Fruit fly (Drosophila melanogaster) whole organism, embryonic: ENCODE results near the gene Rich.

Experiments used
- Antp ChIP-seq: fragments of 200-800 bp; sonication (Bioruptor generic); optimal IDR thresholded peaks from 3 replicates; lab custom pipeline; 2016; ENCODE audit warnings: missing biosample characterization, missing genetic modification characterization
- Awh ChIP-seq: fragments of 200-800 bp; sonication (Bioruptor generic); IDR thresholded peaks from 2 replicates; pipeline ENCODE4, ENCODE4 v1.3.6; 2022; ENCODE audit warnings: missing biosample characterization, missing genetic modification characterization
- CG11093 ChIP-seq: fragments of 200-800 bp; sonication (Bioruptor generic); IDR thresholded peaks from 3 replicates; pipeline ENCODE4 v1.3.6; 2022; ENCODE audit warnings: missing biosample characterization, missing genetic modification characterization
- CG13775 ChIP-seq: fragments of 200-800 bp; sonication (Bioruptor generic); optimal IDR thresholded peaks from 3 replicates; lab custom pipeline; 2017; ENCODE audit warnings: missing biosample characterization, mild to moderate bottlenecking, missing genetic modification characterization
- CG14050 ChIP-seq: fragments of 200-800 bp; sonication (Bioruptor generic); IDR thresholded peaks from 3 replicates; pipeline ENCODE4 v1.3.6; 2022; ENCODE audit warnings: missing biosample characterization, missing genetic modification characterization
- CG15011 ChIP-seq: fragments of 200-800 bp; sonication (Bioruptor generic); optimal IDR thresholded peaks from 3 replicates; lab custom pipeline; 2018; ENCODE audit warnings: missing biosample characterization, mild to moderate bottlenecking, missing genetic modification characterization
- CG1529 ChIP-seq: fragments of 200-800 bp; sonication (Bioruptor generic); optimal IDR thresholded peaks from 3 replicates; lab custom pipeline; 2018; ENCODE audit warnings: missing biosample characterization, missing genetic modification characterization
- CG17328 ChIP-seq: fragments of 200-800 bp; sonication (Bioruptor generic); IDR thresholded peaks from 2 replicates; pipeline ENCODE4 v1.3.6; 2022; ENCODE audit warnings: missing biosample characterization, missing genetic modification characterization
- CG17829 ChIP-seq: fragments of 200-800 bp; optimal IDR thresholded peaks from 2 replicates; lab custom pipeline; 2019; ENCODE audit warnings: missing biosample characterization, mild to moderate bottlenecking, missing genetic modification characterization, moderate library complexity
- CG18619 ChIP-seq: fragments of 200-800 bp; sonication (Bioruptor generic); optimal IDR thresholded peaks from 3 replicates; lab custom pipeline; 2017; ENCODE audit warnings: missing biosample characterization, mild to moderate bottlenecking, missing genetic modification characterization
- CG2120 ChIP-seq: fragments of 200-800 bp; sonication (Bioruptor generic); optimal IDR thresholded peaks from 3 replicates; lab custom pipeline; 2016; ENCODE audit warnings: missing biosample characterization, missing genetic modification characterization
- CG2875 ChIP-seq: fragments of 200-800 bp; sonication (Bioruptor generic); optimal IDR thresholded peaks from 2 replicates; lab custom pipeline; 2017; ENCODE audit warnings: missing biosample characterization, mild to moderate bottlenecking, missing genetic modification characterization, missing genetic modification reagents
- CG30403 ChIP-seq: fragments of 200-800 bp; sonication (Bioruptor generic); optimal IDR thresholded peaks from 3 replicates; lab custom pipeline; 2016; ENCODE audit warnings: missing biosample characterization, missing genetic modification characterization
- CG30431 ChIP-seq: fragments of 200-800 bp; sonication (Bioruptor generic); optimal IDR thresholded peaks from 2 replicates; lab custom pipeline; 2017; ENCODE audit warnings: missing biosample characterization, missing genetic modification characterization
- CG31224 ChIP-seq: fragments of 200-800 bp; sonication (Bioruptor generic); IDR thresholded peaks from 2 replicates; pipeline ENCODE4 v1.3.6; 2022; ENCODE audit warnings: missing biosample characterization, missing genetic modification characterization
- CG32767 ChIP-seq: fragments of 200-800 bp; sonication (Bioruptor generic); IDR thresholded peaks from 2 replicates; pipeline ENCODE4 v1.3.6; 2022; ENCODE audit warnings: missing biosample characterization, missing genetic modification characterization
- CG4707 ChIP-seq: fragments of 200-800 bp; sonication (Bioruptor generic); optimal IDR thresholded peaks from 2 replicates; lab custom pipeline; 2018; ENCODE audit warnings: missing biosample characterization, mild to moderate bottlenecking, missing genetic modification characterization, moderate library complexity
- CG6175 ChIP-seq: fragments of 200-800 bp; sonication (Bioruptor generic); IDR thresholded peaks from 3 replicates; pipeline ENCODE4 v1.3.6; 2022; ENCODE audit warnings: missing biosample characterization, missing genetic modification characterization
- CG7786 ChIP-seq: fragments of 200-800 bp; sonication (Bioruptor generic); optimal IDR thresholded peaks from 2 replicates; lab custom pipeline; 2016; ENCODE audit warnings: missing biosample characterization, missing genetic modification characterization
- CG9817 ChIP-seq: fragments of 200-800 bp; sonication (Bioruptor generic); optimal IDR thresholded peaks from 2 replicates; lab custom pipeline; 2018; ENCODE audit warnings: missing biosample characterization, mild to moderate bottlenecking, missing genetic modification characterization, moderate library complexity
- CG9876 ChIP-seq: fragments of 200-800 bp; sonication (Bioruptor generic); optimal IDR thresholded peaks from 2 replicates; lab custom pipeline; 2016; ENCODE audit warnings: missing biosample characterization, missing genetic modification characterization
- Dad ChIP-seq: fragments of 200-800 bp; sonication (Bioruptor generic); optimal IDR thresholded peaks from 3 replicates; lab custom pipeline; 2016; ENCODE audit warnings: missing biosample characterization, missing genetic modification characterization
- Dll ChIP-seq: fragments of 200-800 bp; sonication (Bioruptor generic); IDR thresholded peaks from 4 replicates; pipeline ENCODE4 v1.3.6; 2022; ENCODE audit warnings: missing biosample characterization, missing genetic modification characterization; ENCODE audit not compliant: partially characterized antibody
- Fer2 ChIP-seq: fragments of 200-800 bp; sonication (Bioruptor generic); optimal IDR thresholded peaks from 2 replicates; lab custom pipeline; 2018; ENCODE audit warnings: missing biosample characterization, mild to moderate bottlenecking, missing genetic modification characterization, moderate library complexity
- H15 ChIP-seq: fragments of 200-800 bp; sonication (Bioruptor generic); IDR thresholded peaks from 3 replicates; pipeline ENCODE4 v1.3.6; 2022; ENCODE audit warnings: missing biosample characterization, missing genetic modification characterization
- HLH54F ChIP-seq: fragments of 200-800 bp; sonication (Bioruptor generic); optimal IDR thresholded peaks from 3 replicates; lab custom pipeline; 2016; ENCODE audit warnings: missing biosample characterization, missing genetic modification characterization
- Lim3 ChIP-seq: fragments of 200-800 bp; sonication (Bioruptor generic); IDR thresholded peaks from 2 replicates; pipeline ENCODE4 v1.3.6; 2022; ENCODE audit warnings: missing biosample characterization, missing genetic modification characterization
- Max ChIP-seq: fragments of 200-800 bp; sonication (Bioruptor generic); optimal IDR thresholded peaks from 2 replicates; lab custom pipeline; 2016; ENCODE audit warnings: missing biosample characterization, mild to moderate bottlenecking, missing genetic modification characterization
- Oli ChIP-seq: fragments of 200-800 bp; sonication (Bioruptor generic); optimal IDR thresholded peaks from 2 replicates; lab custom pipeline; 2018; ENCODE audit warnings: missing biosample characterization, mild to moderate bottlenecking, missing genetic modification characterization, moderate library complexity
- Optix ChIP-seq: fragments of 200-800 bp; sonication (Bioruptor generic); IDR thresholded peaks from 3 replicates; pipeline ENCODE4 v1.3.6; 2022; ENCODE audit warnings: missing biosample characterization, missing genetic modification characterization
- ase ChIP-seq: fragments of 200-800 bp; sonication (Bioruptor generic); IDR thresholded peaks from 3 replicates; pipeline ENCODE4 v1.3.6; 2022; ENCODE audit warnings: missing biosample characterization, missing genetic modification characterization
- chn ChIP-seq: fragments of 200-800 bp; sonication (Bioruptor generic); optimal IDR thresholded peaks from 2 replicates; lab custom pipeline; 2016; ENCODE audit warnings: missing biosample characterization, missing genetic modification characterization
- dysf ChIP-seq: fragments of 200-800 bp; sonication (Bioruptor generic); IDR thresholded peaks from 3 replicates; pipeline ENCODE4 v1.3.6; 2022; ENCODE audit warnings: missing biosample characterization, missing genetic modification characterization
- ewg ChIP-seq: fragments of 200-800 bp; sonication (Bioruptor generic); optimal IDR thresholded peaks from 3 replicates; lab custom pipeline; 2017; ENCODE audit warnings: mild to moderate bottlenecking, missing biosample characterization, missing genetic modification reagents, missing genetic modification characterization
- gsb ChIP-seq: fragments of 200-800 bp; sonication (Bioruptor generic); IDR thresholded peaks from 2 replicates; pipeline ENCODE4 v1.3.6; 2022; ENCODE audit warnings: missing biosample characterization, missing genetic modification characterization
- kay ChIP-seq: fragments of 200-800 bp; sonication (Bioruptor generic); optimal IDR thresholded peaks from 2 replicates; lab custom pipeline; 2016; ENCODE audit warnings: missing biosample characterization, missing genetic modification characterization
- ken ChIP-seq: fragments of 200-800 bp; sonication (Bioruptor generic); IDR thresholded peaks from 3 replicates; pipeline ENCODE4 v1.3.6; 2022; ENCODE audit warnings: missing biosample characterization, missing genetic modification characterization
- lab ChIP-seq: fragments of 200-800 bp; sonication (Bioruptor generic); optimal IDR thresholded peaks from 3 replicates; lab custom pipeline; 2017; ENCODE audit warnings: missing biosample characterization, missing genetic modification characterization, mild to moderate bottlenecking, moderate library complexity, missing genetic modification reagents
- mam ChIP-seq: fragments of 200-800 bp; sonication (Bioruptor generic); optimal IDR thresholded peaks from 3 replicates; lab custom pipeline; 2016; ENCODE audit warnings: missing biosample characterization, missing genetic modification characterization
- oc ChIP-seq: fragments of 200-800 bp; sonication (Bioruptor generic); optimal IDR thresholded peaks from 2 replicates; lab custom pipeline; 2018; ENCODE audit warnings: missing biosample characterization, mild to moderate bottlenecking, missing genetic modification characterization, moderate library complexity
- pan ChIP-seq, 4 experiments: fragments of >200 bp in 3 of 4; fragments of 200-800 bp in 1 of 4; sonication (Bioruptor generic) in 1 of 4; optimal IDR thresholded peaks in 3 of 4; IDR thresholded peaks in 1 of 4; 2 replicates each; pipeline versions ENCODE4 v1.3.6 to Lab custom; 2017 to 2022; ENCODE audit warnings: missing biosample characterization in 2 of 4, missing genetic modification characterization in 2 of 4, mixed read lengths in 1 of 4
- pnt ChIP-seq: fragments of 200-800 bp; sonication (Bioruptor generic); optimal IDR thresholded peaks from 3 replicates; lab custom pipeline; 2016; ENCODE audit warnings: missing biosample characterization, missing genetic modification characterization
- ranshi ChIP-seq: fragments of 200-800 bp; sonication (Bioruptor generic); IDR thresholded peaks from 2 replicates; pipeline ENCODE4 v1.3.6; 2022; ENCODE audit warnings: missing biosample characterization, missing genetic modification characterization
- sc ChIP-seq, 3 experiments: fragments of >200 bp in 2 of 3; fragments of 200-800 bp in 1 of 3; sonication (Bioruptor generic) in 1 of 3; optimal IDR thresholded peaks; 2 replicates in 2 of 3; 3 replicates in 1 of 3; lab custom pipeline; 2017; ENCODE audit warnings: mild to moderate bottlenecking in 1 of 3, missing biosample characterization in 1 of 3, missing genetic modification characterization in 1 of 3, missing genetic modification reagents in 1 of 3
- sens-2 ChIP-seq: fragments of 200-800 bp; sonication (Bioruptor generic); IDR thresholded peaks from 2 replicates; pipeline ENCODE4 v1.3.6; 2022; ENCODE audit warnings: missing biosample characterization, missing genetic modification characterization
- ssp ChIP-seq: fragments of 200-800 bp; sonication (Bioruptor generic); IDR thresholded peaks from 2 replicates; pipeline ENCODE4 v1.3.6; 2022; ENCODE audit warnings: missing biosample characterization, missing genetic modification characterization
- tgo ChIP-seq: fragments of 200-800 bp; sonication (Bioruptor generic); IDR thresholded peaks from 3 replicates; pipeline ENCODE4 v1.3.6; 2022; ENCODE audit warnings: missing biosample characterization, missing genetic modification characterization
- trem ChIP-seq: fragments of 200-800 bp; optimal IDR thresholded peaks from 3 replicates; lab custom pipeline; 2019; ENCODE audit warnings: missing biosample characterization, mild to moderate bottlenecking, missing genetic modification characterization, moderate library complexity
- zfh1 ChIP-seq: fragments of 200-800 bp; sonication (Bioruptor generic); IDR thresholded peaks from 3 replicates; pipeline ENCODE4 v1.3.6; 2022; ENCODE audit warnings: missing biosample characterization, missing genetic modification characterization

The Rich gene

dm6 chr3L:22277186-22277585 lies 14.5 kb upstream of the Rich start (continued):
- peak; percentile 57; the same call in 2 of the 3 replicates for TF ChIP-seq zfh1
- peak; percentile 31 for TF ChIP-seq mam (GFP tag; lab: Kevin White, UChicago)
- peak; percentile 61 for TF ChIP-seq Oli (tag; lab: Kevin White, UChicago)
- TF ChIP-seq kay (GFP tag; lab: Kevin White, UChicago): no peak
- TF ChIP-seq Fer2 (tag; lab: Kevin White, UChicago): no peak
- 0 out of 2 replicates have a peak, but pooled peaks have one; percentile 14 for TF ChIP-seq Awh (GFP tag; lab: Robert Waterston, UW)
- peak; percentile 37; the same call in 1 of the 2 replicates for TF ChIP-seq CG17328 (GFP tag; lab: Robert Waterston, UW)
- TF ChIP-seq Antp (GFP tag; lab: Kevin White, UChicago): peak; percentile 51
- peak; percentile 35 for TF ChIP-seq CG9876 (GFP tag; lab: Kevin White, UChicago)
- peak; percentile 5; the same call in 1 of the 2 replicates for TF ChIP-seq ssp (GFP tag; lab: Robert Waterston, UW)
- TF ChIP-seq CG14050 (GFP tag; lab: Robert Waterston, UW): peak; percentile 53; the same call in 1 of the 3 replicates
- no peak for TF ChIP-seq CG4707 (GFP tag; lab: Kevin White, UChicago)
- TF ChIP-seq CG2120 (GFP tag; lab: Kevin White, UChicago): peak; percentile 52
- TF ChIP-seq oc (tag; lab: Kevin White, UChicago): no peak
- 0 out of 3 replicates have a peak, but pooled peaks have one; percentile 15 for TF ChIP-seq ase (GFP tag; lab: Robert Waterston, UW)
- TF ChIP-seq lab: no peak
- TF ChIP-seq CG32767 (GFP tag; lab: Robert Waterston, UW): peak; percentile 34; the same call in 1 of the 2 replicates
- peak; percentile 50; the same call in 1 of the 3 replicates for TF ChIP-seq CG11093 (GFP tag; lab: Robert Waterston, UW)
- peak; percentile 13 for TF ChIP-seq trem (tag; lab: Kevin White, UChicago)
- no peak for TF ChIP-seq CG15011 (GFP tag; lab: Kevin White, UChicago)
- peak; percentile 58 for TF ChIP-seq CG9817 (tag; lab: Kevin White, UChicago)
- peak; percentile 10 for TF ChIP-seq CG13775 (GFP tag; lab: Kevin White, UChicago)
- 0 out of 2 replicates have a peak, but pooled peaks have one; percentile 8 for TF ChIP-seq gsb (GFP tag; lab: Robert Waterston, UW)
- 0 out of 2 replicates have a peak, but pooled peaks have one; percentile 10 for TF ChIP-seq Lim3 (GFP tag; lab: Robert Waterston, UW)
- peak; percentile 0 for TF ChIP-seq CG1529 (GFP tag; lab: Kevin White, UChicago)
- TF ChIP-seq Dad (GFP tag; lab: Kevin White, UChicago): no peak
- peak; percentile 27 for TF ChIP-seq CG30431 (GFP tag; lab: Kevin White, UChicago)
- peak; percentile 22 for TF ChIP-seq CG2875 (GFP tag; lab: Kevin White, UChicago)
- TF ChIP-seq sc (optimal IDR thresholded peaks at IDR 0.05; lab: Kevin White, UChicago): no peak
- no peak for TF ChIP-seq sc (GFP tag; optimal IDR thresholded peaks at IDR 0.05; lab: Kevin White, UChicago)
- TF ChIP-seq ken (GFP tag; lab: Robert Waterston, UW): 0 out of 3 replicates have a peak, but pooled peaks have one; percentile 34
- no peak for TF ChIP-seq Dll (GFP tag; lab: Robert Waterston, UW)
- peak; percentile 14 for TF ChIP-seq ewg (GFP tag; lab: Kevin White, UChicago)
- TF ChIP-seq H15 (GFP tag; lab: Robert Waterston, UW): 0 out of 3 replicates have a peak, but pooled peaks have one; percentile 11
- no peak for TF ChIP-seq pan (optimal IDR thresholded peaks at IDR 0.05; lab: Kevin White, UChicago)
- peak in 1 of 2 experiments; percentile 66 for TF ChIP-seq pan (GFP tag; optimal IDR thresholded peaks at IDR 0.05 in 1 of 2, IDR thresholded peaks at IDR 0.05 in 1 of 2)
- TF ChIP-seq HLH54F: peak; percentile 40
- TF ChIP-seq dysf (GFP tag; lab: Robert Waterston, UW): peak; percentile 69
- peak; percentile 26; the same call in 1 of the 2 replicates for TF ChIP-seq sens-2 (GFP tag; lab: Robert Waterston, UW)
- TF ChIP-seq ranshi (GFP tag; lab: Robert Waterston, UW): peak; percentile 28; the same call in 1 of the 2 replicates
- peak; percentile 43; the same call in 1 of the 3 replicates for TF ChIP-seq Optix (GFP tag; lab: Robert Waterston, UW)
- TF ChIP-seq chn (GFP tag; lab: Kevin White, UChicago): peak; percentile 22
- TF ChIP-seq CG18619 (GFP tag; lab: Kevin White, UChicago): peak; percentile 32
- TF ChIP-seq Max (GFP tag; lab: Kevin White, UChicago): peak; percentile 13
- TF ChIP-seq pnt (GFP tag; lab: Kevin White, UChicago): peak; percentile 40
- peak; percentile 51; the same call in 1 of the 2 replicates for TF ChIP-seq CG31224 (GFP tag; lab: Robert Waterston, UW)
- TF ChIP-seq CG6175 (GFP tag; lab: Robert Waterston, UW): 0 out of 3 replicates have a peak, but pooled peaks have one; percentile 8
- TF ChIP-seq CG7786: peak; percentile 30
- TF ChIP-seq CG17829 (tag; lab: Kevin White, UChicago): peak; percentile 42
- no peak for TF ChIP-seq CG30403
- TF ChIP-seq tgo (GFP tag; lab: Robert Waterston, UW): peak; percentile 66
